Fruit fly (Drosophila melanogaster) whole organism, adult: ENCODE results near the gene PAN3.

ENCODE experiments used
- CG11617 ChIP-seq: fragments of 200-800 bp; sonication (Bioruptor generic); optimal IDR thresholded peaks from 2 replicates; lab custom pipeline; 2017; ENCODE audit warnings: mild to moderate bottlenecking, missing biosample characterization, missing genetic modification reagents, missing genetic modification characterization
- CG1620 ChIP-seq: fragments of 200-800 bp; sonication (Bioruptor generic); optimal IDR thresholded peaks from 2 replicates; lab custom pipeline; 2016; ENCODE audit warnings: missing biosample characterization, missing genetic modification characterization
- CG33017 ChIP-seq: fragments of 200-800 bp; sonication (Bioruptor generic); optimal IDR thresholded peaks from 2 replicates; lab custom pipeline; 2018; ENCODE audit warnings: missing biosample characterization, mild to moderate bottlenecking, missing genetic modification characterization, moderate library complexity
- CG5204 ChIP-seq: fragments of 200-800 bp; sonication (Bioruptor generic); optimal IDR thresholded peaks from 2 replicates; lab custom pipeline; 2016; ENCODE audit warnings: missing biosample characterization, missing genetic modification characterization
- CG7045 ChIP-seq: fragments of 200-800 bp; sonication (Bioruptor generic); optimal IDR thresholded peaks from 2 replicates; lab custom pipeline; 2017; ENCODE audit warnings: missing biosample characterization, mild to moderate bottlenecking, missing genetic modification characterization
- CG7101 ChIP-seq: fragments of 200-800 bp; sonication (Bioruptor generic); optimal IDR thresholded peaks from 2 replicates; lab custom pipeline; 2018; ENCODE audit warnings: missing biosample characterization, mild to moderate bottlenecking, missing genetic modification characterization, moderate library complexity
- Crg-1 ChIP-seq: fragments of 200-800 bp; sonication (Bioruptor generic); optimal IDR thresholded peaks from 2 replicates; lab custom pipeline; 2016; ENCODE audit warnings: missing biosample characterization, missing genetic modification characterization
- Hr96 ChIP-seq: fragments of 200-800 bp; sonication (Bioruptor generic); optimal IDR thresholded peaks from 2 replicates; lab custom pipeline; 2016; ENCODE audit warnings: missing biosample characterization, missing genetic modification characterization
- bab1 ChIP-seq: fragments of 200-800 bp; sonication (Bioruptor generic); optimal IDR thresholded peaks from 3 replicates; lab custom pipeline; 2019; ENCODE audit warnings: missing biosample characterization, mild to moderate bottlenecking, missing genetic modification characterization, moderate library complexity
- cnc ChIP-seq, 2 experiments: fragments of >200 bp; optimal IDR thresholded peaks; 2 replicates each; lab custom pipeline; 2017
- ovo ChIP-seq: fragments of 200-800 bp; sonication (Bioruptor generic); optimal IDR thresholded peaks from 2 replicates; lab custom pipeline; 2016; ENCODE audit warnings: missing biosample characterization, missing genetic modification characterization
- tj ChIP-seq: fragments of 200-800 bp; sonication (Bioruptor generic); optimal IDR thresholded peaks from 3 replicates; lab custom pipeline; 2017; ENCODE audit warnings: missing biosample characterization, mild to moderate bottlenecking, missing genetic modification characterization, moderate library complexity
- toe ChIP-seq: fragments of 200-800 bp; sonication (Bioruptor generic); optimal IDR thresholded peaks from 2 replicates; lab custom pipeline; 2016; ENCODE audit warnings: missing biosample characterization, missing genetic modification characterization

- TF ChIP-seq cnc (optimal IDR thresholded peaks at IDR 0.05; lab: Kevin White, UChicago) (no peak), CG5204 (GFP tag; lab: Kevin White, UChicago) (no peak), CG11617 (GFP tag; lab: Kevin White, UChicago) (no peak), bab1 (GFP tag; lab: Kevin White, UChicago) (no peak), Hr96 (GFP tag; lab: Kevin White, UChicago) (no peak), CG33017 (tag; lab: Kevin White, UChicago) (no peak), tj (no peak), CG7101 (tag; lab: Kevin White, UChicago) (no peak), CG7045 (GFP tag; lab: Kevin White, UChicago) (no peak), Crg-1 (GFP tag; lab: Kevin White, UChicago) (no peak), ovo (GFP tag; lab: Kevin White, UChicago) (no peak), CG1620 (no peak), toe (no peak)
Measured at dm6 chr3L:3074805-3075204, 3.9 kb downstream of the PAN3 start.
